Comparison of ENCODE assay signal across 6 worm cellular contexts in the genomic region with DNA sequence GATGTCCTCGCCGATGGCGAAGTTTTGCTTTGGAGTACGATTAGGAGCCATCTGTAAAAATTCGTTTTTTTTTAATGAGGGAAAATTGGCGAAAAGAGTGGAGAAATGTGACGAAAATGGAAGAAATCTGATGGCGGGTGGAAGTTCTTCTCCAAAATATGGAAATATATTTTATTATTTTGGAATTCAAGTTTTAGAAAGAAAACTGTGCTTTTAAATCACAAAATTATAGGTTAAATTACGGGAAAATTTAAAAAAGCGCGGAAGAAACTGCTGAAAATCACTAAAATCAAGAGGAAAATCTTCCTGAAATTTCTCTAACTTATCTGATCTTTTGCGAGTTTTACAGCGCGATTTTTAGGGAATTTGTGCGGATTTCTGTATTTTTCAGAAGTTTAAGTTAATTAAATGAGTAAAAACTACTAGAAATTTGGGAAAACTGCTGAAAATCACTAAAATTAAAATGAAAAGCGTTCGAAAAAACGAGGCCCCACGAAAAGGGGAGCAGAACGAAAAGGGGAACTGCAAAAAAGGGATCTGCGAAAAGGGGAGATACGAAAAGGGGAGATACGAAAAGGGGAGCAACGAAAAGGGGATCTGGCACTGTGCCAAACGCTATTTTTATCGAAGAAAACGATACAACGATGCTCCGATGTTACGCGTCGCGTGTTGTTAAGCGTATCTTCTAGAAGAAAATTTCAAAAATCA.
TF ChIP-seq lines count a peak whose summit lies in the region.

Gene cec-7 (minus strand): TSS at position 51 of the 708 bp plus-strand sequence.
Gene enu-3.5 (plus strand): TSS at position 670 of the 708 bp plus-strand sequence.

TF ChIP-seq in whole organism, L1 larva, 84 proteins besides CTCF, POLR2A, EP300 and RAD21:
- 0 out of 2 replicates have a peak, but pooled peaks have one; percentile 13 for TF ChIP-seq unc-98 (GFP tag; IDR thresholded peaks at IDR 0.05; lab: Robert Waterston, UW)
- TF ChIP-seq nhr-12 (tag; optimal IDR thresholded peaks at IDR 0.05; lab: Kevin White, UChicago), result no peak

TF ChIP-seq in whole organism, L4 larva, 104 proteins besides CTCF, POLR2A, EP300 and RAD21 (continues in another document):
- peak; percentile 36; the same call in 1 of the 2 replicates for TF ChIP-seq lin-38 (GFP tag; IDR thresholded peaks at IDR 0.05; lab: Robert Waterston, UW)
- no peak for TF ChIP-seq nhr-77 (tag; optimal IDR thresholded peaks at IDR 0.05; lab: Kevin White, UChicago)
- TF ChIP-seq set-16 (GFP tag; IDR thresholded peaks at IDR 0.05; lab: Robert Waterston, UW), result no peak
- 0 out of 2 replicates have a peak, but pooled peaks have one; percentile 8 for TF ChIP-seq dmd-6 (GFP tag; IDR thresholded peaks at IDR 0.05; lab: Robert Waterston, UW)
- no peak for TF ChIP-seq nhr-11 (tag; optimal IDR thresholded peaks at IDR 0.05; lab: Kevin White, UChicago)
- TF ChIP-seq lin-39 (tag; optimal IDR thresholded peaks at IDR 0.05; lab: Kevin White, UChicago), result no peak
- no peak for TF ChIP-seq lsy-2 (tag; optimal IDR thresholded peaks at IDR 0.05; lab: Kevin White, UChicago)
- TF ChIP-seq unc-130 (GFP tag; optimal IDR thresholded peaks at IDR 0.05; lab: Kevin White, UChicago), result no peak
- peak; percentile 62; the same call in 1 of the 2 replicates for TF ChIP-seq Y48G9A.11 (GFP tag; IDR thresholded peaks at IDR 0.05; lab: Robert Waterston, UW)
- no peak for TF ChIP-seq fkh-10 (GFP tag; optimal IDR thresholded peaks at IDR 0.05; lab: Kevin White, UChicago)
- no peak for TF ChIP-seq snpc-1.2 (GFP tag; IDR thresholded peaks at IDR 0.05; lab: Robert Waterston, UW)
- TF ChIP-seq ztf-11 (tag; optimal IDR thresholded peaks at IDR 0.05; lab: Kevin White, UChicago), result no peak
- no peak for TF ChIP-seq F37D6.2 (tag; optimal IDR thresholded peaks at IDR 0.05; lab: Kevin White, UChicago)
- TF ChIP-seq rbr-2 (tag; optimal IDR thresholded peaks at IDR 0.05; lab: Kevin White, UChicago), result no peak
- TF ChIP-seq spr-1 (tag; optimal IDR thresholded peaks at IDR 0.05; lab: Kevin White, UChicago), result no peak
- TF ChIP-seq nhr-28 (tag; optimal IDR thresholded peaks at IDR 0.05; lab: Kevin White, UChicago), result no peak

TF ChIP-seq in whole organism, early embryonic, 17 proteins besides CTCF, POLR2A, EP300 and RAD21:
- TF ChIP-seq hmg-4 (GFP tag; optimal IDR thresholded peaks at IDR 0.05; lab: Kevin White, UChicago) (no peak), tra-4 (tag; optimal IDR thresholded peaks at IDR 0.05; lab: Kevin White, UChicago) (no peak), ets-7 (tag; optimal IDR thresholded peaks at IDR 0.05; lab: Kevin White, UChicago) (no peak), hmbx-1 (tag; optimal IDR thresholded peaks at IDR 0.05; lab: Kevin White, UChicago) (no peak), hnd-1 (tag; optimal IDR thresholded peaks at IDR 0.05; lab: Kevin White, UChicago) (no peak), sea-1 (GFP tag; conservative IDR thresholded peaks at IDR 0.05; lab: Robert Waterston, UW) (0 out of 2 replicates have a peak, but pooled peaks have one; percentile 7), tbx-11 (GFP tag; IDR thresholded peaks at IDR 0.05; lab: Robert Waterston, UW) (no peak), ama-1 (optimal IDR thresholded peaks at IDR 0.05; lab: Kevin White, UChicago) (no peak), ceh-13 (GFP tag; optimal IDR thresholded peaks at IDR 0.05; lab: Kevin White, UChicago) (no peak)

TF ChIP-seq in whole organism, late embryonic, 69 proteins besides CTCF, POLR2A, EP300 and RAD21:
- TF ChIP-seq ceh-48 (tag; optimal IDR thresholded peaks at IDR 0.05; lab: Kevin White, UChicago), result no peak
- TF ChIP-seq ceh-9 (tag; optimal IDR thresholded peaks at IDR 0.05; lab: Kevin White, UChicago), result no peak
- no peak for TF ChIP-seq Y22D7AL.16 (tag; optimal IDR thresholded peaks at IDR 0.05; lab: Kevin White, UChicago)
- TF ChIP-seq ref-2 (tag; optimal IDR thresholded peaks at IDR 0.05; lab: Kevin White, UChicago), result peak; percentile 15
- TF ChIP-seq odd-2 (tag; optimal IDR thresholded peaks at IDR 0.05; lab: Kevin White, UChicago), result no peak
- no peak for TF ChIP-seq hlh-8 (tag; optimal IDR thresholded peaks at IDR 0.05; lab: Kevin White, UChicago)
- peak; percentile 43 for TF ChIP-seq tbx-2 (tag; optimal IDR thresholded peaks at IDR 0.05; lab: Kevin White, UChicago)
- TF ChIP-seq ets-4 (tag; optimal IDR thresholded peaks at IDR 0.05; lab: Kevin White, UChicago), result no peak
- TF ChIP-seq ceh-31 (tag; optimal IDR thresholded peaks at IDR 0.05; lab: Kevin White, UChicago), result peak; percentile 66
- TF ChIP-seq ceh-19 (GFP tag; optimal IDR thresholded peaks at IDR 0.05; lab: Kevin White, UChicago), result no peak
- no peak for TF ChIP-seq sox-2 (GFP tag; IDR thresholded peaks at IDR 0.05; lab: Robert Waterston, UW)
- TF ChIP-seq pha-2 (tag; optimal IDR thresholded peaks at IDR 0.05; lab: Kevin White, UChicago), result no peak
- no peak for TF ChIP-seq elt-2 (tag; optimal IDR thresholded peaks at IDR 0.05; lab: Kevin White, UChicago)
- TF ChIP-seq ceh-6 (GFP tag; optimal IDR thresholded peaks at IDR 0.05; lab: Kevin White, UChicago), result no peak
- no peak for TF ChIP-seq rnt-1 (tag; optimal IDR thresholded peaks at IDR 0.05; lab: Kevin White, UChicago)
- no peak for TF ChIP-seq hlh-15 (tag; optimal IDR thresholded peaks at IDR 0.05; lab: Kevin White, UChicago)
- TF ChIP-seq madf-2 (tag; optimal IDR thresholded peaks at IDR 0.05; lab: Kevin White, UChicago), result no peak
- TF ChIP-seq dve-1 (tag; optimal IDR thresholded peaks at IDR 0.05; lab: Kevin White, UChicago), result no peak

TF ChIP-seq in whole organism, midembryonic, 9 proteins besides CTCF, POLR2A, EP300 and RAD21:
- TF ChIP-seq T22C8.4 (GFP tag; IDR thresholded peaks at IDR 0.05; lab: Robert Waterston, UW) (no peak), med-1 (GFP tag; optimal IDR thresholded peaks at IDR 0.05; lab: Kevin White, UChicago; ENCODE audit: insufficient read depth) (no peak), ztf-23 (GFP tag; IDR thresholded peaks at IDR 0.05; lab: Robert Waterston, UW) (0 out of 2 replicates have a peak, but pooled peaks have one; percentile 36), ref-1 (GFP tag; conservative IDR thresholded peaks at IDR 0.05; lab: Robert Waterston, UW) (no peak), ztf-29 (GFP tag; IDR thresholded peaks at IDR 0.05; lab: Robert Waterston, UW) (no peak), cog-1 (tag; optimal IDR thresholded peaks at IDR 0.05; lab: Kevin White, UChicago) (no peak), tab-1 (GFP tag; IDR thresholded peaks at IDR 0.05; lab: Robert Waterston, UW) (no peak), klf-2 (GFP tag; conservative IDR thresholded peaks at IDR 0.05; lab: Robert Waterston, UW) (peak; percentile 59; the same call in 1 of the 2 replicates), flt-1 (GFP tag; IDR thresholded peaks at IDR 0.05; lab: Robert Waterston, UW) (0 out of 2 replicates have a peak, but pooled peaks have one; percentile 9)

TF ChIP-seq in whole organism, young adult, 124 proteins besides CTCF, POLR2A, EP300 and RAD21 (continues in another document):
- TF ChIP-seq attf-3 (GFP tag; conservative IDR thresholded peaks at IDR 0.05; lab: Robert Waterston, UW), result no peak
- no peak for TF ChIP-seq hmg-20 (GFP tag; IDR thresholded peaks at IDR 0.05; lab: Robert Waterston, UW)
- TF ChIP-seq cebp-2 (GFP tag; IDR thresholded peaks at IDR 0.05; lab: Robert Waterston, UW), result no peak
- TF ChIP-seq B0336.3 (GFP tag; IDR thresholded peaks at IDR 0.05; lab: Robert Waterston, UW), result no peak
- TF ChIP-seq F52B5.7 (tag; optimal IDR thresholded peaks at IDR 0.05; lab: Kevin White, UChicago), result no peak
- TF ChIP-seq attf-5 (GFP tag; optimal IDR thresholded peaks at IDR 0.05; lab: Kevin White, UChicago), result no peak
- TF ChIP-seq athp-1 (tag; optimal IDR thresholded peaks at IDR 0.05; lab: Kevin White, UChicago), result no peak
- no peak for TF ChIP-seq mcd-1 (GFP tag; IDR thresholded peaks at IDR 0.05; lab: Robert Waterston, UW)
- no peak for TF ChIP-seq F39B2.1 (GFP tag; IDR thresholded peaks at IDR 0.05; lab: Robert Waterston, UW)
- no peak for TF ChIP-seq ceh-58 (GFP tag; IDR thresholded peaks at IDR 0.05; lab: Robert Waterston, UW)
- TF ChIP-seq lin-54 (GFP tag; optimal IDR thresholded peaks at IDR 0.05; lab: Kevin White, UChicago), result no peak
- no peak for TF ChIP-seq Y56A3A.18 (GFP tag; IDR thresholded peaks at IDR 0.05; lab: Robert Waterston, UW)
- no peak for TF ChIP-seq pha-4 (tag; optimal IDR thresholded peaks at IDR 0.05; lab: Kevin White, UChicago)
- TF ChIP-seq B0035.1 (tag; optimal IDR thresholded peaks at IDR 0.05; lab: Kevin White, UChicago), result no peak
- TF ChIP-seq lin-35 (GFP tag; optimal IDR thresholded peaks at IDR 0.05; lab: Kevin White, UChicago), result no peak
- no peak for TF ChIP-seq snpc-1.3 (tag; optimal IDR thresholded peaks at IDR 0.05; lab: Kevin White, UChicago; ENCODE audit: insufficient read depth)
- TF ChIP-seq F37B4.10 (GFP tag; IDR thresholded peaks at IDR 0.05; lab: Robert Waterston, UW), result no peak
- peak; percentile 63; the same call in 1 of the 2 replicates for TF ChIP-seq egrh-3 (GFP tag; IDR thresholded peaks at IDR 0.05; lab: Robert Waterston, UW)
- TF ChIP-seq sptf-2 (GFP tag; optimal IDR thresholded peaks at IDR 0.05; lab: Kevin White, UChicago), result no peak
- TF ChIP-seq ztf-28 (GFP tag; IDR thresholded peaks at IDR 0.05; lab: Robert Waterston, UW), result no peak
- TF ChIP-seq ceh-100 (GFP tag; IDR thresholded peaks at IDR 0.05; lab: Robert Waterston, UW), result peak; percentile 81
- no peak for TF ChIP-seq rpc-1 (optimal IDR thresholded peaks at IDR 0.05; lab: Kevin White, UChicago)
- TF ChIP-seq rpc-1 (tag; optimal IDR thresholded peaks at IDR 0.05; lab: Kevin White, UChicago), result no peak
- TF ChIP-seq nhr-80 (tag; optimal IDR thresholded peaks at IDR 0.05; lab: Kevin White, UChicago), result no peak
- no peak for TF ChIP-seq aptf-3 (GFP tag; IDR thresholded peaks at IDR 0.05; lab: Robert Waterston, UW)
- TF ChIP-seq sea-2 (GFP tag; IDR thresholded peaks at IDR 0.05; lab: Robert Waterston, UW), result no peak
- no peak for TF ChIP-seq tlf-1 (GFP tag; optimal IDR thresholded peaks at IDR 0.05; lab: Kevin White, UChicago)
- TF ChIP-seq atf-7 (tag; optimal IDR thresholded peaks at IDR 0.05; lab: Kevin White, UChicago), result no peak
- TF ChIP-seq nhr-90 (tag; optimal IDR thresholded peaks at IDR 0.05; lab: Kevin White, UChicago), result no peak
- no peak for TF ChIP-seq ztf-6 (GFP tag; IDR thresholded peaks at IDR 0.05; lab: Robert Waterston, UW)
- no peak for TF ChIP-seq cebp-1 (GFP tag; IDR thresholded peaks at IDR 0.05; lab: Robert Waterston, UW)
- no peak for TF ChIP-seq cebp-1 (tag; optimal IDR thresholded peaks at IDR 0.05; lab: Kevin White, UChicago)
- no peak for TF ChIP-seq ccch-3 (GFP tag; optimal IDR thresholded peaks at IDR 0.05; lab: Kevin White, UChicago)
- no peak for TF ChIP-seq nhr-27 (tag; optimal IDR thresholded peaks at IDR 0.05; lab: Kevin White, UChicago)
- no peak for TF ChIP-seq pbrm-1 (GFP tag; IDR thresholded peaks at IDR 0.05; lab: Robert Waterston, UW)
- peak; percentile 41 for TF ChIP-seq dox-1 (GFP tag; IDR thresholded peaks at IDR 0.05; lab: Robert Waterston, UW)
- no peak for TF ChIP-seq rec-8 (tag; optimal IDR thresholded peaks at IDR 0.05; lab: Kevin White, UChicago)
